Fruit fly (Drosophila melanogaster) whole organism, embryonic: Measurements from ENCODE around the gene eEF1alpha2.

Experiments
- Adf1 ChIP-seq: fragments of 200-800 bp; sonication (Bioruptor generic); IDR thresholded peaks from 2 replicates; pipeline ENCODE4 v1.3.6; 2022; ENCODE audit warnings: missing biosample characterization, missing genetic modification characterization
- Atf3 ChIP-seq: fragments of 200-800 bp; sonication (Bioruptor generic); optimal IDR thresholded peaks from 3 replicates; lab custom pipeline; 2016; ENCODE audit warnings: missing biosample characterization, missing genetic modification characterization
- Atf6 ChIP-seq: fragments of 200-800 bp; sonication (Bioruptor generic); IDR thresholded peaks from 2 replicates; pipeline ENCODE4 v1.3.6; 2022; ENCODE audit warnings: missing biosample characterization, missing genetic modification characterization
- B-H1 ChIP-seq: fragments of 200-800 bp; sonication (Bioruptor generic); IDR thresholded peaks from 3 replicates; pipeline ENCODE4 v1.3.6; 2022; ENCODE audit warnings: missing biosample characterization, missing genetic modification characterization
- CG10147 ChIP-seq: fragments of 200-800 bp; sonication (Bioruptor generic); optimal IDR thresholded peaks from 2 replicates; lab custom pipeline; 2019; ENCODE audit warnings: missing biosample characterization, mild to moderate bottlenecking, missing genetic modification characterization, moderate library complexity
- CG14667 ChIP-seq: fragments of 200-800 bp; sonication (Bioruptor generic); IDR thresholded peaks from 2 replicates; pipeline ENCODE4 v1.3.6; 2022; ENCODE audit warnings: missing biosample characterization, missing genetic modification characterization
- CG15514 ChIP-seq: fragments of 200-800 bp; sonication (Bioruptor generic); optimal IDR thresholded peaks from 3 replicates; lab custom pipeline; 2017; ENCODE audit warnings: missing biosample characterization, missing genetic modification characterization, mild to moderate bottlenecking, moderate library complexity, missing genetic modification reagents
- CG17328 ChIP-seq: fragments of 200-800 bp; sonication (Bioruptor generic); IDR thresholded peaks from 2 replicates; pipeline ENCODE4 v1.3.6; 2022; ENCODE audit warnings: missing biosample characterization, missing genetic modification characterization
- CG17829 ChIP-seq: fragments of 200-800 bp; optimal IDR thresholded peaks from 2 replicates; lab custom pipeline; 2019; ENCODE audit warnings: missing biosample characterization, mild to moderate bottlenecking, missing genetic modification characterization, moderate library complexity
- CG17912 ChIP-seq: fragments of 200-800 bp; sonication (Bioruptor generic); optimal IDR thresholded peaks from 2 replicates; lab custom pipeline; 2018; ENCODE audit warnings: missing biosample characterization, mild to moderate bottlenecking, missing genetic modification characterization
- CG2889 ChIP-seq: fragments of 200-800 bp; sonication (Bioruptor generic); IDR thresholded peaks from 3 replicates; pipeline ENCODE4 v1.3.6; 2022; ENCODE audit warnings: missing biosample characterization, missing genetic modification characterization
- CG3163 ChIP-seq: fragments of 200-800 bp; sonication (Bioruptor generic); optimal IDR thresholded peaks from 3 replicates; lab custom pipeline; 2016; ENCODE audit warnings: missing biosample characterization, missing genetic modification characterization
- CG33213 ChIP-seq: fragments of 200-800 bp; sonication (Bioruptor generic); optimal IDR thresholded peaks from 3 replicates; lab custom pipeline; 2016; ENCODE audit warnings: missing biosample characterization, missing genetic modification characterization
- CG34376 ChIP-seq: fragments of 200-800 bp; sonication (Bioruptor generic); optimal IDR thresholded peaks from 2 replicates; lab custom pipeline; 2018; ENCODE audit warnings: missing biosample characterization, mild to moderate bottlenecking, missing genetic modification characterization
- CG34422 ChIP-seq: fragments of 200-800 bp; sonication (Bioruptor generic); IDR thresholded peaks from 3 replicates; pipeline ENCODE4 v1.3.6; 2022; ENCODE audit warnings: missing biosample characterization, missing genetic modification characterization
- CG4707 ChIP-seq: fragments of 200-800 bp; sonication (Bioruptor generic); optimal IDR thresholded peaks from 2 replicates; lab custom pipeline; 2018; ENCODE audit warnings: missing biosample characterization, mild to moderate bottlenecking, missing genetic modification characterization, moderate library complexity
- CG6765 ChIP-seq: fragments of 200-800 bp; sonication (Bioruptor generic); optimal IDR thresholded peaks from 3 replicates; lab custom pipeline; 2017; ENCODE audit warnings: missing biosample characterization, mild to moderate bottlenecking, missing genetic modification characterization
- CG8924 ChIP-seq: fragments of 200-800 bp; optimal IDR thresholded peaks from 3 replicates; lab custom pipeline; 2019; ENCODE audit warnings: missing biosample characterization, mild to moderate bottlenecking, missing genetic modification characterization, moderate library complexity
- CG9215 ChIP-seq: fragments of 200-800 bp; sonication (Bioruptor generic); IDR thresholded peaks from 2 replicates; pipeline ENCODE4 v1.3.6; 2022; ENCODE audit warnings: missing biosample characterization, missing genetic modification characterization
- CG9727 ChIP-seq: fragments of 200-800 bp; sonication (Bioruptor generic); optimal IDR thresholded peaks from 3 replicates; lab custom pipeline; 2017; ENCODE audit warnings: missing biosample characterization, mild to moderate bottlenecking, missing genetic modification characterization
- CrebB ChIP-seq: fragments of 200-800 bp; sonication (Bioruptor generic); optimal IDR thresholded peaks from 3 replicates; lab custom pipeline; 2018; ENCODE audit warnings: missing biosample characterization, mild to moderate bottlenecking, missing genetic modification characterization
- D19B ChIP-seq: fragments of 200-800 bp; sonication (Bioruptor generic); optimal IDR thresholded peaks from 2 replicates; lab custom pipeline; 2017; ENCODE audit warnings: missing biosample characterization, mild to moderate bottlenecking, missing genetic modification characterization
- Fer1 ChIP-seq: fragments of 200-800 bp; sonication (Bioruptor generic); optimal IDR thresholded peaks from 2 replicates; lab custom pipeline; 2017; ENCODE audit warnings: missing biosample characterization, mild to moderate bottlenecking, missing genetic modification characterization
- Hey ChIP-seq: fragments of 200-800 bp; sonication (Bioruptor generic); optimal IDR thresholded peaks from 3 replicates; lab custom pipeline; 2018; ENCODE audit warnings: missing biosample characterization, mild to moderate bottlenecking, missing genetic modification characterization
- Jarid2 ChIP-seq: fragments of 200-800 bp; sonication (Bioruptor generic); optimal IDR thresholded peaks from 3 replicates; lab custom pipeline; 2017; ENCODE audit warnings: mild to moderate bottlenecking, missing biosample characterization, missing genetic modification reagents, missing genetic modification characterization
- MESR4 ChIP-seq: fragments of 200-800 bp; sonication (Bioruptor generic); optimal IDR thresholded peaks from 2 replicates; lab custom pipeline; 2018; ENCODE audit warnings: missing biosample characterization, mild to moderate bottlenecking, missing genetic modification characterization, moderate library complexity
- Med ChIP-seq: fragments of 200-800 bp; sonication (Bioruptor generic); peaks from one replicate; lab custom pipeline; 2016; ENCODE audit warnings: missing biosample characterization, missing genetic modification characterization, mild to moderate bottlenecking, inconsistent platforms, moderate library complexity
- Oli ChIP-seq: fragments of 200-800 bp; sonication (Bioruptor generic); optimal IDR thresholded peaks from 2 replicates; lab custom pipeline; 2018; ENCODE audit warnings: missing biosample characterization, mild to moderate bottlenecking, missing genetic modification characterization, moderate library complexity
- Opbp ChIP-seq: fragments of 200-800 bp; sonication (Bioruptor generic); IDR thresholded peaks from 3 replicates; pipeline ENCODE4 v1.3.6; 2022; ENCODE audit warnings: missing biosample characterization, missing genetic modification characterization; ENCODE audit not compliant: partially characterized antibody
- Six4 ChIP-seq: fragments of 200-800 bp; sonication (Bioruptor generic); optimal IDR thresholded peaks from 2 replicates; lab custom pipeline; 2016; ENCODE audit warnings: missing biosample characterization, missing genetic modification characterization
- Xrp1 ChIP-seq: fragments of 200-800 bp; sonication (Bioruptor generic); IDR thresholded peaks from 2 replicates; pipeline ENCODE4 v1.3.6; 2022; ENCODE audit warnings: missing biosample characterization, missing genetic modification characterization
- bigmax ChIP-seq: fragments of 200-800 bp; sonication (Bioruptor generic); optimal IDR thresholded peaks from 2 replicates; lab custom pipeline; 2018; ENCODE audit warnings: missing biosample characterization, mild to moderate bottlenecking, missing genetic modification characterization
- ci ChIP-seq: fragments of 200-800 bp; sonication (Bioruptor generic); IDR thresholded peaks from 3 replicates; pipeline ENCODE4 v1.3.6; 2022; ENCODE audit warnings: missing biosample characterization, missing genetic modification characterization
- crol ChIP-seq: fragments of 200-800 bp; sonication (Bioruptor generic); IDR thresholded peaks from 2 replicates; pipeline ENCODE4 v1.3.6; 2022; ENCODE audit warnings: missing biosample characterization, missing genetic modification characterization
- esg ChIP-seq: fragments of 200-800 bp; sonication (Bioruptor generic); conservative IDR thresholded peaks from 2 replicates; pipeline ENCODE4 v1.3.6; 2022; ENCODE audit warnings: missing biosample characterization, missing genetic modification characterization
- fd96Cb ChIP-seq: fragments of 200-800 bp; sonication (Bioruptor generic); optimal IDR thresholded peaks from 2 replicates; lab custom pipeline; 2018; ENCODE audit warnings: missing biosample characterization, mild to moderate bottlenecking, missing genetic modification characterization, moderate library complexity
- jumu ChIP-seq: fragments of 200-800 bp; sonication (Bioruptor generic); optimal IDR thresholded peaks from 3 replicates; lab custom pipeline; 2016; ENCODE audit warnings: missing biosample characterization, missing genetic modification characterization
- nerfin-1 ChIP-seq: fragments of 200-800 bp; sonication (Bioruptor generic); optimal IDR thresholded peaks from 3 replicates; lab custom pipeline; 2019; ENCODE audit warnings: missing biosample characterization, mild to moderate bottlenecking, missing genetic modification characterization, moderate library complexity
- nmo ChIP-seq: fragments of 200-800 bp; sonication (Bioruptor generic); optimal IDR thresholded peaks from 2 replicates; lab custom pipeline; 2018; ENCODE audit warnings: missing biosample characterization, mild to moderate bottlenecking, missing genetic modification characterization, moderate library complexity
- pfk ChIP-seq: fragments of 200-800 bp; sonication (Bioruptor generic); optimal IDR thresholded peaks from 2 replicates; lab custom pipeline; 2018; ENCODE audit warnings: missing biosample characterization, mild to moderate bottlenecking, missing genetic modification characterization, moderate library complexity
- phol ChIP-seq: fragments of 200-800 bp; sonication (Bioruptor generic); optimal IDR thresholded peaks from 3 replicates; lab custom pipeline; 2018; ENCODE audit warnings: missing biosample characterization, mild to moderate bottlenecking, missing genetic modification characterization, moderate library complexity
- ranshi ChIP-seq: fragments of 200-800 bp; sonication (Bioruptor generic); IDR thresholded peaks from 2 replicates; pipeline ENCODE4 v1.3.6; 2022; ENCODE audit warnings: missing biosample characterization, missing genetic modification characterization
- sisA ChIP-seq: fragments of 200-800 bp; sonication (Bioruptor generic); IDR thresholded peaks from 2 replicates; pipeline ENCODE4 v1.3.6; 2022; ENCODE audit warnings: missing biosample characterization, missing genetic modification characterization
- vnd ChIP-seq: fragments of 200-800 bp; sonication (Bioruptor generic); IDR thresholded peaks from 3 replicates; pipeline ENCODE4 v1.3.6; 2022; ENCODE audit warnings: missing biosample characterization, missing genetic modification characterization; ENCODE audit not compliant: partially characterized antibody
- vvl ChIP-seq: fragments of 200-800 bp; sonication (Bioruptor generic); IDR thresholded peaks from 2 replicates; pipeline ENCODE4 v1.3.6; 2022; ENCODE audit warnings: missing biosample characterization, missing genetic modification characterization
- wdn ChIP-seq: fragments of 200-800 bp; sonication (Bioruptor generic); IDR thresholded peaks from 2 replicates; pipeline ENCODE4 v1.3.6; 2022; ENCODE audit warnings: missing biosample characterization, missing genetic modification characterization
- yki ChIP-seq: fragments of >200 bp; optimal IDR thresholded peaks from 3 replicates; lab custom pipeline; 2018
- zen ChIP-seq: fragments of 200-800 bp; sonication (Bioruptor generic); optimal IDR thresholded peaks from 3 replicates; lab custom pipeline; 2018; ENCODE audit warnings: missing biosample characterization, mild to moderate bottlenecking, missing genetic modification characterization, moderate library complexity

Gene eEF1alpha2

DNA sequence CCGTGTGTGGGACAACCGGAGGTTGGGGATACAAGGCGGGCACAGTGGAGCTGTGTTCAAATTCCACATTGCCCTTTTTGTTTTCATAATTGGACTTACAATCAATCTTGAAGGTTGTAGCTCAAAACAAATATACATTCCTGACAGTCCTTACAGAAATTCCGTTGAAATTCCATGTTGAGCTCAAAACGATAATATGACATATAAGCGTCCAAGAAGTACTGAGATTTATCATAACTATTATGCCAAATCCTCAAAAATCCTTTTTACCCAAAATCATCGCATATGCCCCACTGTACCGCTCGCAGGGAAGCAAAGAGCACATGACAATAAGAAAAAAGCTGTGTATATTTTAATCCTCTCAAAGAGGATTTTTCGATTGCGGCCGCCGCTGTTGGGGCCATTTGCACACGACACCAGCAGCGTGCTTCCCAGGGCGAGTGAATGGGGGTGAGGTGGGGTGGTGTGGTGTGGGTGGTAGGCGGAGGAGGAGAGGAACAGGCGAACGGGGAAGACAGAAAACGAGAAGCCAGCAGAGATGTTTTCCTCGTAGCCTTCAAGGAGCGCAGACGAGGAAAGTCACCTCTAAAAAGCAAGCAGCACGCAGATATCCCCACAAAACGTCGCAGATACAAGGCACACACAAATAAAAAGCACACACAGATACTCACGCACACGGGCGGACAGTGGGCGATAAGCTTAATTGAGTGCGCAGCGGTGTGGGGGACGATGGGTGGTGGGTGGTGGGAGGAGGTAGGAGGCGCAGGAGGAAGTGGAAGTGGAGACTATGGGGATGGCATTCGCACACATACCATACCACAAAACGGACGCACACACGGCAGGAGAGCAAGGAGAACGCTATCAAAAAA is 20.7 kb upstream of the eEF1alpha2 start (continued):
- TF ChIP-seq CG2889 (GFP tag; lab: Robert Waterston, UW) (no peak), bigmax (GFP tag; lab: Kevin White, UChicago) (no peak), esg (GFP tag; lab: Robert Waterston, UW) (peak; percentile 60), CG9215 (peak; percentile 58), vvl (peak; percentile 38), jumu (GFP tag; lab: Kevin White, UChicago) (peak; percentile 40), CG33213 (GFP tag; lab: Kevin White, UChicago) (peak; percentile 50), CG14667 (peak; percentile 35; the same call in 1 of the 2 replicates), CG3163 (GFP tag; lab: Kevin White, UChicago) (no peak), CG34422 (GFP tag; lab: Robert Waterston, UW) (0 out of 3 replicates have a peak, but pooled peaks have one; percentile 41), CG4707 (peak; percentile 29), CG6765 (GFP tag; lab: Kevin White, UChicago) (no peak), CG17328 (GFP tag; lab: Robert Waterston, UW) (peak; percentile 39; the same call in 1 of the 2 replicates), Six4 (GFP tag; lab: Kevin White, UChicago) (no peak)
- TF ChIP-seq, all 482 proteins: peak for 262

DNA sequence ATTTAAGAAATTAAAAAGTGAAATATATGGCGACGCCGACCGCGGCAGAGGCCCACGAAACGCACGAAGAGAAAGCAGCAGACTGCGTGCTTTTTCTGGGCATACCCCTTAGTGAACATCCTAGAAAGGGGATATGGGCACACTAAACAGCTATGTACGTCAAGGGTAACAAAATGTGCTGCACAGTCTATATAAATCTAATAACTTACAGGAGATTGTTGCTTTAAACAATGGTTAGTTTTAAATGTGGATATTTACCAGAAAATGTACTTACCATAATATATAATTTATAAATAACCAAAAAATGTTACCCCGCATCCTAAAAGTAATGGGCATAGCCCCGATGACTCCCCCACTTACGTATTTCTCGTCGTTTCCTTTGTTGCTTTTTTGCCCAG is 20.1 kb upstream of the eEF1alpha2 start:
- TF ChIP-seq B-H1: no peak
- no peak for TF ChIP-seq Hey
- no peak for TF ChIP-seq Xrp1
- no peak for TF ChIP-seq wdn
- TF ChIP-seq MESR4: no peak
- TF ChIP-seq ranshi (GFP tag; lab: Robert Waterston, UW): peak; percentile 14; the same call in 1 of the 2 replicates
- peak; percentile 15 for TF ChIP-seq Oli (tag; lab: Kevin White, UChicago)
- no peak for TF ChIP-seq CG8924
- TF ChIP-seq CG17912 (GFP tag; lab: Kevin White, UChicago): no peak
- peak; percentile 0 for TF ChIP-seq nmo (GFP tag; lab: Kevin White, UChicago)
- TF ChIP-seq D19B (GFP tag; lab: Kevin White, UChicago): peak; percentile 76
- TF ChIP-seq nerfin-1 (tag; lab: Kevin White, UChicago): no peak
- TF ChIP-seq Jarid2: no peak
- no peak for TF ChIP-seq CG10147
- no peak for TF ChIP-seq zen
- TF ChIP-seq Atf6 (GFP tag; lab: Robert Waterston, UW): no peak
- TF ChIP-seq bigmax (GFP tag; lab: Kevin White, UChicago): no peak
- TF ChIP-seq phol (tag; lab: Kevin White, UChicago): peak; percentile 41
- no peak for TF ChIP-seq yki (lab: Kevin White, UChicago)
- TF ChIP-seq Adf1 (GFP tag; lab: Robert Waterston, UW): peak; percentile 46; the same call in 1 of the 2 replicates
- TF ChIP-seq Med (GFP tag; lab: Kevin White, UChicago): peak; percentile 9
- no peak for TF ChIP-seq vnd (GFP tag; lab: Robert Waterston, UW)
- TF ChIP-seq pfk: no peak
- no peak for TF ChIP-seq CrebB (tag; lab: Kevin White, UChicago)
- no peak for TF ChIP-seq CG17829 (tag; lab: Kevin White, UChicago)
- peak; percentile 22; the same call in 1 of the 2 replicates for TF ChIP-seq sisA (GFP tag; lab: Robert Waterston, UW)
- TF ChIP-seq Fer1 (GFP tag; lab: Kevin White, UChicago): no peak
- peak; percentile 24 for TF ChIP-seq fd96Cb (tag; lab: Kevin White, UChicago)
- no peak for TF ChIP-seq CG15514 (GFP tag; lab: Kevin White, UChicago)
- TF ChIP-seq crol (GFP tag; lab: Robert Waterston, UW): no peak
- no peak for TF ChIP-seq CG9727 (GFP tag; lab: Kevin White, UChicago)
- TF ChIP-seq Atf3 (GFP tag; lab: Kevin White, UChicago): no peak
- peak; percentile 31; the same call in 1 of the 3 replicates for TF ChIP-seq ci (GFP tag; lab: Robert Waterston, UW)
- no peak for TF ChIP-seq CG34376 (GFP tag; lab: Kevin White, UChicago)
- TF ChIP-seq Opbp (GFP tag; lab: Robert Waterston, UW): no peak
